Worm (Caenorhabditis elegans) whole organism, L1 larva: ENCODE measurements around the gene ccep-135.

Source experiments
- ces-1 ChIP-seq: fragments of 150-350 bp; optimal IDR thresholded peaks from 2 replicates; lab custom pipeline; 2014; ENCODE audit warnings: missing biosample characterization, missing genetic modification reagents, missing genetic modification characterization
- dpl-1 ChIP-seq, 3 experiments: fragments of 150-350 bp in 2 of 3; sonication (generic microtip) in 1 of 3; optimal IDR thresholded peaks; 2 replicates each; lab custom pipeline; 2014 to 2017; ENCODE audit warnings: missing biosample characterization in 3 of 3, missing genetic modification characterization in 3 of 3, missing genetic modification reagents in 3 of 3
- dsc-1 ChIP-seq: sonication (generic microtip); optimal IDR thresholded peaks from 2 replicates; lab custom pipeline; 2016; ENCODE audit warnings: mild to moderate bottlenecking, missing genetic modification characterization, missing compliant biosample characterization
- elt-2 ChIP-seq: sonication (generic microtip); optimal IDR thresholded peaks from 2 replicates; lab custom pipeline; 2016; ENCODE audit warnings: missing genetic modification characterization, mild to moderate bottlenecking, inconsistent platforms, missing compliant biosample characterization, missing genetic modification reagents
- ets-5 ChIP-seq: fragments of 200-800 bp; sonication (Bioruptor generic); IDR thresholded peaks from 2 replicates; pipeline ENCODE4 v1.3.6; 2022; ENCODE audit warnings: missing genetic modification characterization, missing compliant biosample characterization
- fkh-4 ChIP-seq: sonication (generic microtip); optimal IDR thresholded peaks from 2 replicates; lab custom pipeline; 2016; ENCODE audit warnings: missing compliant biosample characterization, missing genetic modification characterization, borderline replicate concordance
- grh-1 ChIP-seq: fragments of 200-800 bp; sonication (Bioruptor generic); IDR thresholded peaks from 2 replicates; pipeline ENCODE4 v1.3.6; 2022; ENCODE audit warnings: missing genetic modification reagents, missing genetic modification characterization, missing compliant biosample characterization
- hlh-17 ChIP-seq: fragments of 200-800 bp; sonication (Bioruptor generic); optimal IDR thresholded peaks from 2 replicates; lab custom pipeline; 2018; ENCODE audit warnings: missing genetic modification characterization, mild to moderate bottlenecking, missing compliant biosample characterization, moderate library complexity, borderline replicate concordance
- hpl-2 ChIP-seq: fragments of 150-350 bp; optimal IDR thresholded peaks from 2 replicates; lab custom pipeline; 2014; ENCODE audit warnings: missing biosample characterization, missing genetic modification reagents, missing genetic modification characterization
- lin-14 ChIP-seq: fragments of 200-800 bp; sonication (Bioruptor generic); optimal IDR thresholded peaks from 2 replicates; lab custom pipeline; 2018; ENCODE audit warnings: mild to moderate bottlenecking, missing genetic modification characterization, moderate library complexity, missing compliant biosample characterization
- lsy-2 ChIP-seq, 2 experiments: fragments of 150-350 bp; optimal IDR thresholded peaks; 2 replicates each; lab custom pipeline; 2014; ENCODE audit warnings: missing biosample characterization in 2 of 2, missing genetic modification characterization in 2 of 2
- mep-1 ChIP-seq: fragments of 150-350 bp; optimal IDR thresholded peaks from 2 replicates; lab custom pipeline; 2014; ENCODE audit warnings: missing biosample characterization, missing genetic modification characterization
- nhr-19 ChIP-seq: fragments of 200-800 bp; sonication (Bioruptor generic); conservative IDR thresholded peaks from 2 replicates; pipeline ENCODE4 v1.3.6; 2022; ENCODE audit warnings: missing genetic modification characterization, missing compliant biosample characterization
- nhr-20 ChIP-seq: sonication (generic microtip); optimal IDR thresholded peaks from 2 replicates; lab custom pipeline; 2016; ENCODE audit warnings: mild to moderate bottlenecking, missing genetic modification characterization, missing compliant biosample characterization
- nhr-237 ChIP-seq: fragments of 150-350 bp; optimal IDR thresholded peaks from 2 replicates; lab custom pipeline; 2014; ENCODE audit warnings: missing biosample characterization, missing genetic modification characterization
- nhr-28 ChIP-seq: fragments of 150-350 bp; optimal IDR thresholded peaks from 2 replicates; lab custom pipeline; 2014; ENCODE audit warnings: missing biosample characterization, missing genetic modification characterization
- nhr-77 ChIP-seq: fragments of 150-350 bp; optimal IDR thresholded peaks from 2 replicates; lab custom pipeline; 2014; ENCODE audit warnings: missing biosample characterization, missing genetic modification characterization
- pax-3 ChIP-seq: fragments of 200-800 bp; sonication (Bioruptor generic); optimal IDR thresholded peaks from 2 replicates; lab custom pipeline; 2018; ENCODE audit warnings: mild to moderate bottlenecking, missing genetic modification characterization, moderate library complexity, missing compliant biosample characterization
- unc-130 ChIP-seq: fragments of 150-350 bp; optimal IDR thresholded peaks from 2 replicates; lab custom pipeline; 2017; ENCODE audit warnings: missing biosample characterization, missing genetic modification characterization, inconsistent platforms
- unc-98 ChIP-seq: fragments of 200-800 bp; sonication (Bioruptor generic); IDR thresholded peaks from 2 replicates; pipeline ENCODE4 v1.3.6; 2022; ENCODE audit warnings: missing genetic modification characterization, missing compliant biosample characterization
- zip-4 ChIP-seq: fragments of 200-800 bp; sonication (Bioruptor generic); optimal IDR thresholded peaks from 2 replicates; lab custom pipeline; 2018; ENCODE audit warnings: mild to moderate bottlenecking, missing genetic modification characterization, moderate library complexity, missing compliant biosample characterization
- ztf-11 ChIP-seq, 2 experiments: sonication (generic microtip); optimal IDR thresholded peaks; 2 replicates each; lab custom pipeline; 2016 to 2017; ENCODE audit warnings: missing genetic modification characterization in 2 of 2, missing biosample characterization in 1 of 2, missing compliant biosample characterization in 1 of 2
- ztf-4 ChIP-seq: fragments of 150-350 bp; optimal IDR thresholded peaks from 2 replicates; lab custom pipeline; 2014; ENCODE audit warnings: missing biosample characterization, missing genetic modification characterization

Gene ccep-135

DNA sequence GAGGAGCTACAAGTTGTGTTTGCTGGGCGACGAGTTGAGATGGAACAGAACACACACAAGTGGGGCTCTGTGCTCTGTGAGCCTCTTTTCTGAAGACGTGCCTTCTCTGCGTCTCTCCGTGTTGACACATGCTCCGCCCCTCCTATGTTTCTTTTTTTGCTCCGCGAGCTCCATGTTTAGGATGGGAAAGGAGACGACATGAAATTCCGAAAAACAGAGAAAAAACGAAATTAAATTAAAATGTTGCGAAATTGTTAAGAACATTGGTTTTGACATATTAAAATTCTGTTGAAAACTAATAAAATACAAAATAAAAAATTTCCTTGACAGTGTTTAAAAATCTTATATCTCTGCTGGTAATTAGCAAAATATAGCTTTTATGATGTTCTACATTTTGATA lies 47.5 kb downstream of the ccep-135 start, which contains the start of gene mec-12 (continued):
- TF ChIP-seq fkh-4 (tag; lab: Kevin White, UChicago) (no peak), ets-5 (GFP tag; lab: Robert Waterston, UW) (no peak), lin-14 (peak; percentile 78), dsc-1 (tag; lab: Kevin White, UChicago) (no peak), ztf-4 (tag; lab: Kevin White, UChicago) (no peak), zip-4 (GFP tag; lab: Kevin White, UChicago) (peak; percentile 12), nhr-19 (GFP tag; lab: Robert Waterston, UW) (no peak), hlh-17 (GFP tag; lab: Kevin White, UChicago) (no peak), unc-130 (tag; lab: Kevin White, UChicago) (no peak), hpl-2 (GFP tag; lab: Kevin White, UChicago) (no peak), ces-1 (GFP tag; lab: Kevin White, UChicago) (peak; percentile 79), nhr-20 (no peak), nhr-77 (tag; lab: Kevin White, UChicago) (no peak), mep-1 (tag; lab: Kevin White, UChicago) (no peak)

DNA sequence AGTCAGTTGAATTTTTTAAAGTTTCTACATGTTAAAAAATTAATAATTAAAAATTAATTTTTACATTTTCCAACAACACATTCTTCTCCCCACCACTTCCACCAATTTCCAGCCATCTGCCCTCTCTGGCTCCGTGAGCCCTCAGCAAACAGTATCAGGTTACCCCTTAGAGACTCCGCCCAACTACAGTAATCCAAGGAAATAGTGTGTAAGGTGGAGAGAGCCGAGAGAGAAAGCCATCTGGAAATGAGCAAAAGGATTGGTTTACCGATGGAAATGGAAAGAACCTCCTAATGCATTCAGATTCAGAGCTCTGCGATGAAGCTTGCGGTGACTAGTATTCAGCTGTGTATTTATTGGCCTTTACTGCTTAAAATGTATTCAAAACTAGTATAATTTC lies 48.6 kb downstream of the ccep-135 start:
- TF ChIP-seq lsy-2 (tag; optimal IDR thresholded peaks at IDR 0.05; lab: Kevin White, UChicago), result peak in 1 of 2 experiments; percentile 18
- no peak for TF ChIP-seq dpl-1 (GFP tag; optimal IDR thresholded peaks at IDR 0.05; lab: Kevin White, UChicago)

DNA sequence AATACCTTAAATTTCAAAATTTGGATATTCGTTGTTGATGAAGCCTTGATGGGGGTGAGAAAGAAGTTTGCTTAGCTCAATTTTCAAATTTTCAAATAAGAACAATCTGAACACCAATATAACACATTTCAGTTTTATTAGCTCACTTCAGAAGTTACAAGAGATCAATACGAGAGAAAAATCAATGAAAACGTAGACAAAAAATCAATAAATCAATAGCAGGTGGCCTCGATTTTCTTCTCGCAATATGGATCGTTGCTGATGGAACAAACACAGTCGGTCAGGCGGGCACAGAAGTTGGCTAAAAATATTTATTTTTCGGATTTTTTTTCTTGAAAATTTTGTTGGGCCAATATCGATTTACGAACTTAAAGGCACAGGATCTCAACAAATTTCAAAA lies 50.4 kb downstream of the ccep-135 start:
- TF ChIP-seq dpl-1 (GFP tag; optimal IDR thresholded peaks at IDR 0.05; lab: Kevin White, UChicago) (no peak), nhr-28 (tag; lab: Kevin White, UChicago) (no peak), ets-5 (GFP tag; lab: Robert Waterston, UW) (no peak)
- TF ChIP-seq, all 84 proteins: peak for 0

DNA sequence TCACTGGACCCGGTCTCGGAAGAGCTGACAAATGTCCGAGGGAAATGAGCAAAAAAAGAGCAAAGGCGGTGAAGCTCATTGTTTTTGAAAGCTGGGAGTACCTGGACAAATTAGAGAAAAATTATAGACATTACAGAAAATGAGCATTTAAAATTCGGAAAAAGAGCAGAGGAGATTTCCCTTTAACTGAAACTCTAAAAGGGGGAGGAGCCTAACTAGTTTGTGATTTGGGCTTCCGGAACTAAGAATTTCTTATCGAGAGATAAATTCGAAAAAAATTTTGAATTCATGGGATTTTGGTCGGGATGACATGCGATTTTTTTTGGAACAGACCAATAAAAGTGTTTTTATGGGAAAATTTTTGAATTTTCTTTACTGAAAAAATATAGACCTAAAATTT lies 52.0 kb downstream of the ccep-135 start, which contains the start of gene C44B11.4:
Gene C44B11.4, minus strand, starts transcription at position 101 of the 400 bp plus-strand sequence.
- no peak for TF ChIP-seq pax-3 (tag; lab: Kevin White, UChicago)
- no peak for TF ChIP-seq fkh-4 (tag; lab: Kevin White, UChicago)
- TF ChIP-seq grh-1 (GFP tag; lab: Robert Waterston, UW), result no peak
- TF ChIP-seq ces-1 (GFP tag; lab: Kevin White, UChicago), result no peak
- TF ChIP-seq unc-98 (GFP tag; lab: Robert Waterston, UW), result no peak
- TF ChIP-seq ztf-11 (tag; optimal IDR thresholded peaks at IDR 0.05; lab: Kevin White, UChicago), result no peak
- no peak for TF ChIP-seq elt-2
- no peak for TF ChIP-seq zip-4 (GFP tag; lab: Kevin White, UChicago)
- no peak for TF ChIP-seq nhr-237 (tag; lab: Kevin White, UChicago)
- no peak for TF ChIP-seq dsc-1 (tag; lab: Kevin White, UChicago)
- no peak for TF ChIP-seq mep-1 (tag; lab: Kevin White, UChicago)
- TF ChIP-seq, all 84 proteins: peak for 0
